Worm (Caenorhabditis elegans) whole organism, young adult: ENCODE measurements around the gene rpap-3.

ENCODE experiments used
- ceh-100 ChIP-seq: fragments of 200-800 bp; sonication (Bioruptor generic); IDR thresholded peaks from 2 replicates; pipeline ENCODE4 v1.3.6; 2022; ENCODE audit warnings: missing genetic modification reagents, missing genetic modification characterization, missing compliant biosample characterization
- pha-4 ChIP-seq: fragments of 150-350 bp; sonication (generic microtip); optimal IDR thresholded peaks from 2 replicates; lab custom pipeline; 2014; ENCODE audit warnings: missing biosample characterization, missing genetic modification reagents, missing genetic modification characterization
- unc-62 ChIP-seq: fragments of 150-350 bp; optimal IDR thresholded peaks from 2 replicates; lab custom pipeline; 2014; ENCODE audit warnings: missing biosample characterization, missing genetic modification reagents, missing genetic modification characterization

ce11 chrIV:7815683-7816183 is 37.0 kb upstream of the rpap-3 start, which contains the start of gene cdgs-1:
- no peak for TF ChIP-seq ceh-100 (GFP tag; lab: Robert Waterston, UW)
- no peak for TF ChIP-seq pha-4 (tag; lab: Kevin White, UChicago)
- no peak for TF ChIP-seq unc-62
